Fruit fly (Drosophila melanogaster): Measurements from ENCODE around the gene CG32668.

DNA sequence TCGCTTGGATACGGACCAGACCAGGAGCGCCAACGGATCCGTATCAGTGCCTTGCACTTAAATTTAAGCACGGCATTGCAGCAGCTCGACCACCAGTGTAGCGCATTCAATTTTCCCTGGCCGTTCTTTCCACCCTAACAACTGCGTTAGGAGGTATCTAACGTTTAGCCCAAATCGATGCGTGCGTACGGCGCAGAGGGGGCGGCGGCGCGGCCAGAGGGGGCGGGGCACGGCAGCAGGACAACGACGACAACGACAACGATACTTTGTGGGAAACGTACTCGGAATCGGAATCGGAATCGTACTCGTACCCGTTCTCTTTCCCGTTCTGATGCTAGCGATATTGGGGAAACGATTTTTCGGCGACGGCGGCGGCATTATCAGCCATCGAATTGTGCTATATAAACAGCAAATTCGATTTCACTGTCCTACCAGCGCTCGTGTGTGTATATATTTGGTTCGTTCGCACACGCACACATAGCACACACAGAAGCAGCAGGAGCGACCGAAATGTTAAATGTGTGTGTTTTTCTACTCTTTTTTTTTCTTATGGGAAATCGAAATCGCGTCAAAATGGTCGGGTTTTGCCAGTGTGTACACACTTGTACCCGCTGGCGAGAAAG lies 35.3 kb downstream of the CG32668 start, which contains the start of gene CG11122:
- TF ChIP-seq CG8478 (optimal IDR thresholded peaks at IDR 0.05) (no peak), CTCF (optimal IDR thresholded peaks at IDR 0.05) (no peak)
